Worm (Caenorhabditis elegans) whole organism, L3 larva: ENCODE measurements around the gene F22B3.10.
"Not testable (repeated sequence)": the region's sequence is repeated elsewhere in the genome, so short reads cannot be mapped to it uniquely, and the experiment has no call there.

Source experiments
- R02D3.7 ChIP-seq: fragments of 150-350 bp; optimal IDR thresholded peaks from 2 replicates; lab custom pipeline; 2014; ENCODE audit warnings: missing biosample characterization, missing genetic modification characterization
- ZK546.5 ChIP-seq: sonication (generic microtip); optimal IDR thresholded peaks from 2 replicates; lab custom pipeline; 2017; ENCODE audit warnings: missing biosample characterization, missing genetic modification characterization
- ama-1 ChIP-seq: fragments of 150-350 bp; optimal IDR thresholded peaks from 2 replicates; lab custom pipeline; 2018
- ceh-16 ChIP-seq: sonication (generic microtip); optimal IDR thresholded peaks from 2 replicates; lab custom pipeline; 2017; ENCODE audit warnings: missing biosample characterization, missing genetic modification characterization
- ceh-28 ChIP-seq: fragments of 150-350 bp; optimal IDR thresholded peaks from 2 replicates; lab custom pipeline; 2014; ENCODE audit warnings: missing biosample characterization, missing genetic modification reagents, missing genetic modification characterization
- ceh-82 ChIP-seq: fragments of 150-350 bp; optimal IDR thresholded peaks from 2 replicates; lab custom pipeline; 2014; ENCODE audit warnings: missing biosample characterization, missing genetic modification characterization
- daf-12 ChIP-seq: fragments of 150-350 bp; optimal IDR thresholded peaks from 2 replicates; lab custom pipeline; 2014; ENCODE audit warnings: missing biosample characterization, missing genetic modification reagents, missing genetic modification characterization
- egl-27 ChIP-seq: sonication (generic microtip); optimal IDR thresholded peaks from 4 replicates; lab custom pipeline; 2017; ENCODE audit warnings: missing biosample characterization, missing genetic modification reagents, missing genetic modification characterization
- elt-2 ChIP-seq: sonication (generic microtip); optimal IDR thresholded peaks from 2 replicates; lab custom pipeline; 2016; ENCODE audit warnings: missing genetic modification reagents, mild to moderate bottlenecking, missing genetic modification characterization, missing compliant biosample characterization
- elt-3 ChIP-seq, 3 experiments: fragments of 150-350 bp in 1 of 3; sonication (generic microtip) in 2 of 3; optimal IDR thresholded peaks; 2 replicates in 2 of 3; 4 replicates in 1 of 3; lab custom pipeline; 2014 to 2017; ENCODE audit warnings: missing biosample characterization in 3 of 3, missing genetic modification characterization in 3 of 3
- fkh-2 ChIP-seq: fragments of 150-350 bp; optimal IDR thresholded peaks from 2 replicates; lab custom pipeline; 2014; ENCODE audit warnings: missing biosample characterization, missing genetic modification reagents, missing genetic modification characterization
- fos-1 ChIP-seq: fragments of 150-350 bp; optimal IDR thresholded peaks from 2 replicates; lab custom pipeline; 2014; ENCODE audit warnings: missing biosample characterization, missing genetic modification characterization
- hmg-11 ChIP-seq: sonication (generic microtip); optimal IDR thresholded peaks from 2 replicates; lab custom pipeline; 2016; ENCODE audit warnings: missing genetic modification characterization, missing compliant biosample characterization
- lin-15B ChIP-seq: fragments of 150-350 bp; optimal IDR thresholded peaks from 2 replicates; lab custom pipeline; 2014; ENCODE audit warnings: missing biosample characterization, missing genetic modification characterization
- lin-39 ChIP-seq: fragments of 150-350 bp; optimal IDR thresholded peaks from 2 replicates; lab custom pipeline; 2018; ENCODE audit warnings: missing biosample characterization, missing genetic modification reagents, missing genetic modification characterization
- lsy-12 ChIP-seq: sonication (generic microtip); optimal IDR thresholded peaks from 2 replicates; lab custom pipeline; 2016; ENCODE audit warnings: mild to moderate bottlenecking, missing genetic modification characterization, missing compliant biosample characterization
- mdl-1 ChIP-seq: fragments of 150-350 bp; optimal IDR thresholded peaks from 2 replicates; lab custom pipeline; 2014; ENCODE audit warnings: missing biosample characterization, missing genetic modification characterization
- mml-1 ChIP-seq: fragments of 150-350 bp; sonication (generic microtip); optimal IDR thresholded peaks from 3 replicates; lab custom pipeline; 2014; ENCODE audit warnings: missing biosample characterization, missing genetic modification characterization
- nhr-11 ChIP-seq: fragments of 150-350 bp; optimal IDR thresholded peaks from 2 replicates; lab custom pipeline; 2014; ENCODE audit warnings: missing biosample characterization, missing genetic modification characterization
- nhr-23 ChIP-seq: fragments of 150-350 bp; optimal IDR thresholded peaks from 2 replicates; lab custom pipeline; 2014; ENCODE audit warnings: missing biosample characterization, missing genetic modification reagents, missing genetic modification characterization
- nhr-237 ChIP-seq: fragments of 150-350 bp; optimal IDR thresholded peaks from 2 replicates; lab custom pipeline; 2014; ENCODE audit warnings: missing biosample characterization, missing genetic modification characterization
- nhr-25 ChIP-seq: sonication (generic microtip); optimal IDR thresholded peaks from 2 replicates; lab custom pipeline; 2017; ENCODE audit warnings: missing biosample characterization, missing genetic modification characterization
- nhr-67 ChIP-seq: fragments of 150-350 bp; optimal IDR thresholded peaks from 2 replicates; lab custom pipeline; 2014; ENCODE audit warnings: missing biosample characterization, missing genetic modification characterization
- nhr-77 ChIP-seq: fragments of 150-350 bp; optimal IDR thresholded peaks from 2 replicates; lab custom pipeline; 2014; ENCODE audit warnings: missing biosample characterization, missing genetic modification characterization
- pqm-1 ChIP-seq: fragments of 150-350 bp; optimal IDR thresholded peaks from 2 replicates; lab custom pipeline; 2017; ENCODE audit warnings: missing biosample characterization, missing genetic modification characterization, inconsistent platforms
- snpc-4 ChIP-seq: fragments of 150-350 bp; optimal IDR thresholded peaks from 2 replicates; lab custom pipeline; 2014; ENCODE audit warnings: missing biosample characterization, missing genetic modification characterization
- unc-39 ChIP-seq: sonication (generic microtip); optimal IDR thresholded peaks from 4 replicates; lab custom pipeline; 2017; ENCODE audit warnings: missing biosample characterization, missing genetic modification characterization
- ztf-11 ChIP-seq: fragments of 150-350 bp; optimal IDR thresholded peaks from 2 replicates; lab custom pipeline; 2014; ENCODE audit warnings: missing biosample characterization, missing genetic modification characterization

The F22B3.10 gene

DNA sequence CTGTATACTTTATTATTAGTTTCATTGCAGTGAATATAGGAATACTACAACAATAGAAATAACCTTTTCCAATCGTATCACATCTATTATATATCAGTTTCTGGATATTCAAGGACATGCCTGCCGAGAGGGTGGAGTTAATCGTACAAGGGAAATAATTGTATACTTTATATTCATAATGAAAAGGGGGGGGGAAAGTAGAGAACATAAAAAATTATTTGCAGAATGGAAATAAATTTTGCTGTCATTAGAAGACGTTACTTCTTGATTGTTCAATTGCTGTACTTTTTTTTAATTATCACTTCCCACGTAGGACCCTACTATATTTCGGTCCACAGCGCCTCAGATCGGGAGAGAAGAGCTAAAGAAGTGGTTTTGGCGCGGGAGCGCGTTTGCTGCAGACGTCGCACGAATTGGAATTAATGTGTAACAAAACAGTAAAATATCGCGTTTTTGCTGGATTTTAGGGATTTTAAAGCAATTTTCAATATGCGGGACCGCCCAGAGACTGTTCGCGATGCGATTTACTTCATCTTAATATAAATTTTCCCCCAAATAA lies 16.5 kb downstream of the F22B3.10 start, which contains the start of gene dsl-6:
dsl-6 (minus strand) TSS at position 51 of the 559 bp plus-strand sequence.
- not testable (repeated sequence) for TF ChIP-seq pqm-1; lin-39; nhr-23 (tag; lab: Kevin White, UChicago)

DNA sequence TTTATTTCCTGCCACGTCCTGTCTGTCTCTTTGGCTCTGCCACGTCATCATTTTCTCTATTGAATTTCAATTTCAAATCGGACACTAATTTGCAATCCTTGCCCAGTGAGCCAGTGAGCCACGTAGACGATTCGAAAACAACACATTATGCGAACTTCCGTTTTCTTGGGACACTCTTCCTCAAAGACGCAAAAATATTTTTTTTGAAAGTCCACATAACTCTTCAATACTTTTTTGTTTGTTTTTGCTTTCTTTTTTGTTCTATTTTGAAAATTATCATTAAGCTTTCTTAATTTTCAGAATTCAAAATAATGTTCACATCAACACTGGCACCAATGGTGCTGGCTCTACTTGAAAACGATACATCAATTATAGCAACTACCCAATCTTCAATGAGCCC lies 20.6 kb downstream of the F22B3.10 start, which contains the start of gene tag-89:
tag-89 (plus strand) TSS at position 301 of the 400 bp plus-strand sequence.
- TF ChIP-seq lin-15B (tag; lab: Kevin White, UChicago) (no peak), elt-3 (tag; optimal IDR thresholded peaks at IDR 0.05; lab: Kevin White, UChicago) (no peak), lsy-12 (no peak), fos-1 (no peak), daf-12 (tag; lab: Kevin White, UChicago) (no peak), ztf-11 (tag; lab: Kevin White, UChicago) (no peak)

DNA sequence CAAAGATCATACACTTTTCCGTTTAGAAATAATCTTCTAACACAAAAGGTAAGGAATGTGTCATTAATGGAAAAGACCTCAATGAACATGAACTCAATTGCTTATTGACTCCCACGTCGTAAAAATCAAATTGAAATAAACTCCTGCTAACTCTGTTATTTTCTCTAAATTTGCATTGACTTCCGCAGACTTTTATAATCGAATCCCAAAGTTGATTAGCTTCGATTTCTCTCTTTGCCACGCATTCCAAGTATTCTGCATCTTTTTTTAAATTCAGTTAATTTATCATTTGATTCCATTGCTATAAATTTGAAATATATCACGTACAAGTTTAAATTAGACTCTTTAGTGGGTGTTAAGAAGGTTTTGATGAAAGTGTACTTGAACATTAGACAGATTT lies 26.1 kb downstream of the F22B3.10 start:
- TF ChIP-seq nhr-11, result peak; percentile 9
- no peak for TF ChIP-seq nhr-237 (tag; lab: Kevin White, UChicago)
- TF ChIP-seq, all 47 proteins: peak for 1

DNA sequence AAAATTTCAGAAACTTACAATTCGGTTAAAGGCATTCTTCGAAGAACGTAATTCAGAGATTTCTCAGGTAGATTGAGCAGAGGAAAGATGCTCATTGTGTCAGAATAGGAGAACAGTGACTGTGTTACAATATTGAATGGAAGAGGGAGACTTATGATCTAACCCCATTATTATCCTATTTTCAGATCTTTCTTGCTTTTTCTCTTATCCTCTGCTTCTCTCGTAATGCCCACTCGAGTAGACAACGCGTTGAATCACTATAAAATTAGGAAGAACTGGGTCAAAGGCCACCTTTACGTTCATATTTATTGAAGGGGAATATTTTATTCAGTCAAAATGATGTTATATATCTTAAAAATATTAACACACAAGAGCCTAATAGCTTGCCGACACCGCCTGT lies 35.6 kb downstream of the F22B3.10 start, which contains the start of gene fbxb-76:
fbxb-76 (minus strand) TSS at position 101 of the 400 bp plus-strand sequence.
- no peak for TF ChIP-seq nhr-11
- TF ChIP-seq ama-1 (lab: Kevin White, UChicago), result no peak
- TF ChIP-seq nhr-67 (tag; lab: Kevin White, UChicago), result no peak
- no peak for TF ChIP-seq nhr-77
- TF ChIP-seq ceh-16 (tag; lab: Kevin White, UChicago), result no peak
- TF ChIP-seq ceh-28, result no peak
- TF ChIP-seq ZK546.5 (tag; lab: Kevin White, UChicago), result no peak
- no peak for TF ChIP-seq fos-1
- TF ChIP-seq pqm-1, result no peak
- TF ChIP-seq daf-12 (tag; lab: Kevin White, UChicago), result no peak
- TF ChIP-seq mdl-1 (tag; lab: Kevin White, UChicago), result no peak
- no peak for TF ChIP-seq snpc-4 (tag; lab: Kevin White, UChicago)
- no peak for TF ChIP-seq mml-1 (tag; lab: Kevin White, UChicago)
- TF ChIP-seq egl-27 (tag; lab: Kevin White, UChicago), result no peak

DNA sequence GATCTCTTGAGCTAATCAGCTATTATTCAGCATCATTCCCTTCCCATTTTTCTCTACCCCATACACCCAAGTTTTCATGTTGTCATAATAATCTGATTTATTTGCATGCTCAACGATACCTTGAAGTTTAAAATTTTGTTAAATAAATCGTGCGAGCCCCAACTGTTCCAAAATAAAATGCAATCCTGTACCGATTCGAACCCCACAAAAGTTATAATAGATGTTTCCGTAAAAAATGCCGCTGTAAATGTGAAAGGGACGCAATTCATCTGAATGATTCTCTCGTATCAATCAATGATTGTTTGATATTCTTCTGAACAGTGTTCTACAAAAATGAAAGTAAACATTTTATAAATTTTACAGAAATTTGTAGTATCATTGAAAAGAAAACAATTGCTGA lies 37.4 kb downstream of the F22B3.10 start:
- TF ChIP-seq elt-2 (tag; lab: Kevin White, UChicago) (no peak), ZK546.5 (tag; lab: Kevin White, UChicago) (no peak), fos-1 (no peak)

DNA sequence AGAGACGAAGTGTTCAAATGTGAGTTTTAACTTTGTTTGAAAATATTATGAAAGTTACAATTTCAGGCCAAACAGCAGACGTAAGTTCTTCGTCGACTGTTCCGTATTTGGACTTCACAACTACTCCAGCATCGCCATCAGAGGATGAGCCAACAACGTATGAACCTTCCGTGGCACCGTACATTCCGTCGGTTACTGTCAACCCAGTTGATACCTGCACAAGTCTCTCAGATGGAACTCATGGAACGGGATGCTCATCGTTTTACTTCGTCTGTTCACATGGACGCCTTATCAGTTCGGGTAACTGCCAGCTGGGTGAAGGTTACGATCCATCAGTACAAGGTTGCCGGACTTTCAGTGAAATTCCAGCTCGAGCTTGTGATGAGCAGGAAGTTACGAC lies 39.1 kb downstream of the F22B3.10 start:
- TF ChIP-seq hmg-11 (tag; lab: Kevin White, UChicago), result no peak
- TF ChIP-seq snpc-4 (tag; lab: Kevin White, UChicago), result no peak

DNA sequence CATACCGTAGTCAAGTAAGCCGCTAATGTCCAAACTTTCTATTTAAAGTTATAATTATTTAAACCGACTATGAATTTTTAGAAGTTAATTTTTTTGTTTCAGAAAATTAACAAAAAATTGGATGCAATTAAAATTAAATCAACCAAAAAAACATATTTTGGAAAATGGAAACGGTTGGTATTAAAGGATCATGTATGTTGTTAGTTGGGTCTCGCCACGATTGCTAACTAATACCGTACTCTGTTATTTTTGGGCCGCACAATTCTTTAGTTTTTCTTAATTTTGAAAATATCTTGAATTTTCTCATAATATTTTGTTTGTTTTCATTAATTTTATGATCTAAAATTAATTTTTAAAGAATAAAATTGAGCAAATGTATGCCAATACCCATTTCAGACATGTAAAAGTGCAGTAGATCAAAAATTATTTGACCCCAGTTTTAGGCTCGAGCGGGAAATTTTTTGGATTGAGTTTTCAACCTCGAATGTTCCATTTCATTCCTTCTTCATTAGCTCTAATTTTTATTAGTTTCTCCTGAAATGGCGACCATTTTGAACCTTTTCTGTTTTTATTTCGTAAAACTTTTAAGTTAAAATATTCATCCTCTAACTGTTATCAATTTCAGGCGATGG lies 42.3 kb downstream of the F22B3.10 start, which contains the start of gene cbd-1:
cbd-1 (plus strand) TSS at position 626 of the 632 bp plus-strand sequence.
- TF ChIP-seq fkh-2 (tag; lab: Kevin White, UChicago) (no peak), ceh-82 (tag; lab: Kevin White, UChicago) (no peak), R02D3.7 (tag; lab: Kevin White, UChicago) (no peak), lin-15B (tag; lab: Kevin White, UChicago) (no peak), unc-39 (tag; lab: Kevin White, UChicago) (no peak)

DNA sequence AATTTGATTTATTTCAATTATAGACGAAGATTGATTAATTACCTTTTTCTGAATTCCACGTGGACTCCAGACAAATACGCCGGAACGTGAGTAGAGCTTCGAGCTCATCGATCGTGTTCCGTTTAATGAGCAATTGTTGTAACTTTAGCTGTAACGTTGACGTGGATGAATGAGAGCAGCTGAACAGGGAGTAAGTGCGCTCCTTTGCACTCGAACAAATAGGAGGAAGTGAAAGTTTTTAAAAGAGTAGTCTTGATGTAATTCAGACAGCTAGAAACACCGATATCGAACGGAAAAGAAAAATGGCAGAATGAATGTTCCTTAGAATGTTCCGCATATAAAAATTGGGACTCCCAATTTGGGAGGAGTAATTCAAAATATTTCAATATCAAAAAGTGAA lies 43.2 kb downstream of the F22B3.10 start, which contains the start of gene sec-31:
sec-31 (minus strand) TSS at position 148 of the 400 bp plus-strand sequence.
- TF ChIP-seq nhr-25, result peak; percentile 37
- TF ChIP-seq ceh-82 (tag; lab: Kevin White, UChicago), result no peak
- peak; percentile 6 for TF ChIP-seq nhr-23 (tag; lab: Kevin White, UChicago)
- TF ChIP-seq lin-15B (tag; lab: Kevin White, UChicago), result peak; percentile 46
